Worm (Caenorhabditis elegans): Measurements from ENCODE around the gene C46G7.1.

C46G7.1 gene

ce11 chrIV:6035113-6035512 lies 17.3 kb downstream of the C46G7.1 start:
- TF ChIP-seq unc-62 (GFP tag; optimal IDR thresholded peaks at IDR 0.05): no peak

DNA sequence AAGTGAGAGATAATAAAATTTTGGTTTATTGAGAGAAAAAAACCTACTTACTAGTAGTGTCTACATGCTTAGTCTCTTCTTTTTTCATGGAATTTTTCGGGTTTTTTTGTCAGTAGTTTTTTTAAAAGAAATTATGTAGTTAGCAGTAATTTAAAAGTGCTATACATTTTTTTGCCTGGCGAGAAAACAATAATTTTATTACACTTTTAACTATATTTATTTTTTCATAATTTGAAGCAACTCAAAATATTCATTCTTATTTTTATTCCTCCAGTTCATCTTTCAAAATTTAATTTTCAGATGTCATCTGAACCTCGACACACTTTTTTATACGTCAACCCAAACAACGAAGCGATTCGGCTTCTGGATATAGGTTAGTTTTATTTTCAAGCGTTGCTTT lies 22.9 kb downstream of the C46G7.1 start, which contains the start of gene kcc-2:
kcc-2 (plus strand) TSS at position 301 of the 400 bp plus-strand sequence.
- TF ChIP-seq unc-62 (GFP tag; optimal IDR thresholded peaks at IDR 0.05): no peak

ce11 chrIV:6047164-6047727 lies 29.4 kb downstream of the C46G7.1 start:
- TF ChIP-seq unc-62 (GFP tag; optimal IDR thresholded peaks at IDR 0.05): no peak

DNA sequence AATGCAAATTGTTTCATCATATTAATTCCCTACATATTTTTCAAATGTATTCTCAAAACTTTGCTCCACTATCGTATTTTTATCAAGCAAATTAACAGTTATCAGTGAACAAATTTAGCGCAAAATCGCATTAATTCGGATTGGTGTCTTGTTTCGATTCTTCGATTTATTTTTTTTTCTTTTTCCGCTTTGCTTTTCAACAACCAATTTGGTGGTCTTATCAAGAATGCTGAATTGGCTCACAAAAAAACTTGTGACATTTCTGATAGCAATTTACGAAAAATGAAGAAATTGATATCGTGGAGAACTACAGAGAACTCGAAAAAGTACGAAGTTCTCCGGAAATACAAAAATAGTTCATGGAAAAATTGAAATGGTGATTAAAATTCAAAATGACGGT lies 30.7 kb downstream of the C46G7.1 start:
- no peak for TF ChIP-seq unc-62 (GFP tag; optimal IDR thresholded peaks at IDR 0.05)

ce11 chrIV:6049062-6049461 lies 31.3 kb downstream of the C46G7.1 start:
- no peak for TF ChIP-seq unc-62 (GFP tag; optimal IDR thresholded peaks at IDR 0.05)

DNA sequence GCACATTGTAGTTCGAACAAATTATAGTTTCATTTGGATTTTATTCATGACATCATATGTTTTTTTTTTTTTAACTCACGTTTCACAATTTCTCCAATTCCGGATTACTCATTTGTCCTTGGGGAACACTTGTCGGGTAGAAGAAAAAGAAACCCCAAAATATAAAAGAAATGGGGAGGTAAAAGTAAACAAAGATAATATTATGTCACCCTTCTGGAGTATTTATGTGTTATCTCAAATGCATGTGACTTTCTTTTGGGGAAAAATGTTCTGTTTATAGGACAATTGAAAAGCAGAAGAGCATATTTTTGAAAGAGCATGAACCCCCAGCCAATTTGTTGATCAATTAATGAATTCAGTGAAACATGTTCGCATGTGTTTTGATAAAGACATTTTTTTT lies 34.1 kb downstream of the C46G7.1 start:
- TF ChIP-seq unc-62 (GFP tag; optimal IDR thresholded peaks at IDR 0.05): no peak

- no peak for TF ChIP-seq unc-62 (GFP tag; optimal IDR thresholded peaks at IDR 0.05)
These were observed 35.6 kb downstream of the C46G7.1 start for ce11 chrIV:6053436-6053835.

ce11 chrIV:6054833-6055232 lies 37.0 kb downstream of the C46G7.1 start:
- TF ChIP-seq unc-62 (GFP tag; optimal IDR thresholded peaks at IDR 0.05): no peak

DNA sequence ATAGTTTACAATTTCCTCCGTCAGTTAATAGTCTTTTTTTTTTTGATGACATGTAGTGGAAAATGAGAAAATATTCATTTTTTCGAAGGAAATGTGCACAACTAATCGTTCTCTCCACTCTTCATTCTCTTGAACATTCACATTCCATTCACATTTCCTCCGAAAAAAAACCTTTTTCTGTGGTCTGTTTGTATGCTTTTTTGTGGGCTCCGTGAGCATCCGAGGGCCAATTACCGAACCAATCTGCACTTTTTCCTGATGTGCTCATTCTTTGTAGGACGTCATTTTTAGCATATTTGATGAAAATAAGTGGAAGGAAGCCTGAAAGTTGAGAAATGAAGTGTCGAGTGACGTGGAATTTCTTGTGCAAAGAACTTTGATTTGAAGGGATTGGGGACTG lies 41.9 kb downstream of the C46G7.1 start:
- no peak for TF ChIP-seq unc-62 (GFP tag; optimal IDR thresholded peaks at IDR 0.05)

DNA sequence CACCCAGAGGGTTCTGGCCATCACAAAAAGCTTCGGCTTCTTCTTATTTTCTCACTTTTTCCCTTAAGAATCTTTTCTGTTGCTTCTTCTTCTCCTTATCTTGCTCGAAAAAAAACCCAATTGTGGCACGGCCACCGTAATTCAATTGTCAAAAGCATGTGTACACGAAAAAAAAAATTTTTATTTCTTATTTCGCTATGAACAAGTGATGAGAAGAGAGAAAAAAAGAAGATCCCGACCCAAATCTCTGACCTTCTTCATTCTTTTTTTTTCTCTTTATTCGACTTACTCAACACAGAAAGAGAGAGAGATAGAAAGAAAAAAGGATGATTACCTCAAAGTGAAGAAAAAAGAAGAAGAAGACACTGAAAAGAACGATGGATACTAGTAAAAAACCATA lies 43.1 kb downstream of the C46G7.1 start:
- TF ChIP-seq unc-62 (GFP tag; optimal IDR thresholded peaks at IDR 0.05): no peak

- no peak for TF ChIP-seq unc-62 (GFP tag; optimal IDR thresholded peaks at IDR 0.05)
These were observed 44.3 kb downstream of the C46G7.1 start for ce11 chrIV:6062078-6062477.

DNA sequence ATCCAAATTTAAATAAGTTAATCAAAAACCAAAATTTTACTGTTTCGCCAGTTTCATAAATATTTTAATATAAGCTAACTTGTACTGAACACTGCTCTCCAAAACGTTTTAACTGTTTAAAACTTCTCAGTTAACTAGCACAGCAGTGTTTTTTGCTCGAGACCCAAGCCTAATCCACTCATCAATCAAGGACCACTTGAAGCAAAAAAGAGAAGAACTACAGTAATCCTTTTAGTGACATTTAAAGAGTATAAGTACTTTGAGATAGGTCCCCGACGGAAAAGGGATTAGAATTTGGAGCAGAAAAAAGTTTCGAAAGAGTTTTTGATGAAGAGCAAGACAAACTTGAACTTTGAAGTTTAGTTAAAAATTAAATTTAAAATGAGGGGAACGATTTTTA lies 46.9 kb downstream of the C46G7.1 start:
- no peak for TF ChIP-seq unc-62 (GFP tag; optimal IDR thresholded peaks at IDR 0.05)

DNA sequence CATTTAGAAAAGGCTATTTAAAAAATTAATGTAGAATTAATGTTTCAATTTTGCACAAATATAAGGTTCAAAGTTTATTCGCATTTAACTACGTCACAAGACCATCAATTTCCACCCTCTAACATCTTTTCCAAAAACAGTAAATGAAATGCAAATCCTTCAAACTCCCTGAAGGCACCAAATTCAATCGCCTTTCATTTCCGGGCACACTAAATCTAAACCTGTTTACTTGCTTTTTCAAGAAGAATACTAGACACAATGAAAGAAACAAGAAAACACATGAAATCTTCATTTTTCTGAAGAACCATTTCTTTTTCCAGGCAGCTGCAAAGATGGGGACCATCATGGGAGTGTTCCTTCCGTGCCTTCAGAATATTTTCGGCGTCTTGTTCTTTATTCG lies 47.4 kb downstream of the C46G7.1 start:
- no peak for TF ChIP-seq unc-62 (GFP tag; optimal IDR thresholded peaks at IDR 0.05)

All from whole organism, dauer.